Fruit fly (Drosophila melanogaster) ovary, adult (tissue): ENCODE data around the gene sgll.

Experiments
- CG17801 ChIP-seq: fragments of 200-800 bp; optimal IDR thresholded peaks from 2 replicates; lab custom pipeline; 2019; ENCODE audit warnings: missing biosample characterization, mild to moderate bottlenecking, missing genetic modification characterization, moderate library complexity; ENCODE audit not compliant: partially characterized antibody

The sgll gene

DNA sequence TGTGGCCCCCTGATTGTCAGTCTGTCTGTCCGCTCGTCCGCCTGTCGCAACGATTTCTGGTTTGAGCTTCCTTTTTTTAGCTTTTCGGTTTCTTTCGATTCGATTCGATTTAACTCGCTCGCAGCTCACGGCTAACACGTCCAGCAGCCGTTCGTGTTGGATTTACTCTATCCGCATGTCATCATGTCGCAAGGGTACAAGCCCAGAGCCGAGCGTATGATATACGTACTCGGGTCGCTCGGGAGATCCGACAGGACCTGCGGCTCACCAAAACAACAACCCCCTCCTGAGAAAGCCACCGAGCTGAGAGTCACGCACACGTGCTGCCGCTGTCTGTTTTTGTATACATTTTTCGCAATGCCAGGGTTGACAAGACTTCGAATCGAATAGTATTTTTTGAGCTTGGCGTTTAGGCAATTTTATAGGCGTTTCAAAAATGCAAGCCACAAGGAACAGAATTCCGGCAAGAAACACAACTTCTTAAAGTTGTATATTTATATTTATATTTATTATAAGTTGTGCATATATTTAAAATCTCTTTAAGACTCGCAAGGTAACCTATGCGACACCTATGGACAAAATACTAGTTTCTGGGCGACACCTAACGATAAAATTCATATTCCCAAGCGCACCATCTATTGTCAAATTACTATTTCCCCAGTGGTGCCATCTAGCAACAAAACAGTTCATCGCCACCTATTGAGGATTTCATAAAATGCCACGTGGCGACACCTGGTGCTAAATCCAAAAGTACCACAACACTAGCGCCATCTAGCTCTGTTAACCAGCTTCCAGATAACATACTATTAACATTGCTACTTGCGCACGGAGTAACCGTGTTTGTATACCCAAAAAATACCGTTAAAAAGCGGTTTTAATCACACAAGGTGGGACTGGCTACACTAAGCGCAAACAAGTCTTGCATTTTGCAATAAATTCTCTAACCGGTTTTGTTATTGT, at the start of gene sgll, which contains the start of gene CG2993:
sgll (plus strand) TSS at position 871 of the 960 bp plus-strand sequence.
CG2993 (minus strand) TSS at position 353 of the 960 bp plus-strand sequence.
- TF ChIP-seq CG17801 (GFP tag; lab: Kevin White, UChicago): peak; percentile 29

DNA sequence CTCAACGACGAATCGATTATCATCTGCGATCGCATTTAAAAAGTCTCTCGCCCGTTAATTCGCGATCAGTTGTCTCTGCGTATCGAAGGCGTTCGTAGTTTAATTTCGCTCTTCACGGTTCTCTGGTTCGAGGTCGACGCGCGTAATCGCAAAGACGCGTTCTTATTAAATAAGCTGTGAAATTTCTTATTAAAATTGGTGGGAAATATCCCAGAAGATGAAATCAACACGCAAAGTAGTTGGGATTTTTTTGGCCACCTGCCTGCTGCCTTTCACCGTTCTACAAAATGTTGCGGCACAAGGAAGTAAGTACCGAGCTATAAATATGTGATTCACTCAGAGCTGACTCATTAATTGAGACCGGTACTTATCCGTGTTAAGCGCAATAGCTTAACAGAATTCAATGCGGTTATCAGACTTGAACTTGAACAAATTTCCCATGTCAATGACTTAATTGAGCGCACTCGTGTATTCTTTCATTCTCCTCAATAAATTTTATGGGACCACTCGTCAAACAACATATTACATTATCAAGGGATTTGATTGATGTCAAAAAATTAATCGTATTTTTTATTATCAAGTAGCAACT, 49.3 kb upstream of the sgll start:
- TF ChIP-seq CG17801 (GFP tag; lab: Kevin White, UChicago): no peak

DNA sequence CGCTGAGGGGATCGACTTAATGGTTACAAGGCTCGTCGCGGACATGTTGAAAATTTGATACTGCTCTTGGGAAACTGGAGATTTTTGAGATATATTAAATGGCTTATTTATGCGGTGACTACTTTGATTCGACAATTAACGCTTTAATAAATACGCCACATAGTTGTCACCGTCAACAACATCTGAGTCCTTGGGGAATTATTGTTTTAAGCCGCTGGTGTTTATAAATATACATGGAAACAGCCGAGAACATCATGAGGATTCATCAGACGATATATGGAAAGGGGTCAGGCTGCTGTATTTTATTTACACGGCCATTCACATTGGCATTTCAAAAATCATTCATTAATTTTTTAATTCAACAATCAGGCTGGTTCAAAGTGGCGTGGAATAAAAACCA, 38.7 kb upstream of the sgll start, which contains the start of gene CG11286:
CG11286 (minus strand) TSS at position 101 of the 400 bp plus-strand sequence.
- TF ChIP-seq CG17801 (GFP tag; lab: Kevin White, UChicago): no peak

DNA sequence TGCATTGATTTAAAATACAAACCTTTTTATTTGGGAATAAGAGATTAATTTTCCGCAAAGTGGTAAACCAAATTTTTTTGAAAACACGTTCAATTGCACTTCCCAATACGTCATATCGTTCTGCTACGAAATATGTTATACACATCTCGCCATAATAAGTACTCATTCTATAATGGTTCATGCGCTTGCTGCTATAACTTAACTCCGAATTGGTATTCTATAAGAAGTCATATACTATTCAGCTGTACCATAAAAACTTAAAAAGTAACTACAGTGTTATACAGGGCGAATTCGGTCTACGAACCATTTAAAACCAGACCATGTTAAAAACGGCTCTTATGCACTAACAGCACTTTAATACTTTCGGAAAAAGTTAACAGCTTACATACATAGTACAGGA, 30.7 kb upstream of the sgll start:
- no peak for TF ChIP-seq CG17801 (GFP tag; lab: Kevin White, UChicago)

DNA sequence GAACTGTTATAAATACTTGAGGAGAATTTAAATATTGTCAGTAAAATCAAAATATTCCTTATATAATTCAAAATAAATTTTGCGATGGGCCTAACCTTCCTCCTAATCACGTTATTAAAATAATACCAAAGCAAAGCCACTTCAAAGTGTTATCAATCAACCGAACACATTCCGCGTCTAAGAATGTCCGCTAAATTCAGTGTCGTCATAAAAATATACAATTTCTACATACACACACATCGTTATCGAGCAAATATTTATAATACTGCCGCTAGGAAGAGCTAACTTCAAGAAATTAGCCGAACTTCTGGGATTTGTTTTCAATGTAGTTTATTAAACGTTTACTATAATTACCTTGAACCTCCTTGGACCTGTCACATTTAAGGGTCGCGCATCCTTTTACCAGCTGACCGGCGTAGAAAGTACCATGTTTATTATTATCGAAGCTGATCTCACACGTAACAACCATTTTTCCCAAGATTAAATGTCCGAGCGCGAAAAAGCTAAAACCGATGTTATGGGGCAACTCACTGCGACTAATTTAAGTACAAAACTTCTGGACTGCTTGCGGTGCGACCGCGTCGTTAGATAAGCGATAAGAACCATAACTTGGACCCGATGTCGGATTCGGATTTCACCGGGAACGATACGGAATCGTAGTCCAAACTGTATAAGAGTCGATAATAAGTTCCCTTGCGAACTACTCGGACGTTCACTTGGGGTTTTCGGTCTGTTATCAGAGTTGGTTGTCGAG, 27.2 kb upstream of the sgll start, which contains the start of gene CG18747:
CG18747 (minus strand) TSS at position 514 of the 754 bp plus-strand sequence.
- TF ChIP-seq CG17801 (GFP tag; lab: Kevin White, UChicago): no peak

DNA sequence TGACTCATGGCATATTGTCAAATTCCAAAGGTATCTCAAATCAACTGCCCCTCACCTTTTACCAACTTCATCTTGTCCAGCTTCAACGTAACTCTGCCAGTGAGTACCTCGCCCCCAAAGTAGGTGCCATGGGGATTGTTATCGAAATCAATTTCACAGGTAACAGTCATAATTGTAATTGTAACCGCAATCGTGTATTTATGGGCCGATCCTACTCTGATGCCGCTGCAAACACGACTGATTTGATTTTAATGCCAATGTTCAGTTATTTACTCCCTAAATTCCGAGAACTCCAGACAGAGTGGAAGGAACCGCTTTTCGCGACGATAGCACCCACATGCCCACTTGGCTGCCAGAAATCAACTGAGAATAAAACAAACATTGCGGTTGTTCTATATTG, 24.5 kb upstream of the sgll start, which contains the start of gene CG18745:
CG18745 (minus strand) TSS at position 336 of the 400 bp plus-strand sequence.
- no peak for TF ChIP-seq CG17801 (GFP tag; lab: Kevin White, UChicago)

DNA sequence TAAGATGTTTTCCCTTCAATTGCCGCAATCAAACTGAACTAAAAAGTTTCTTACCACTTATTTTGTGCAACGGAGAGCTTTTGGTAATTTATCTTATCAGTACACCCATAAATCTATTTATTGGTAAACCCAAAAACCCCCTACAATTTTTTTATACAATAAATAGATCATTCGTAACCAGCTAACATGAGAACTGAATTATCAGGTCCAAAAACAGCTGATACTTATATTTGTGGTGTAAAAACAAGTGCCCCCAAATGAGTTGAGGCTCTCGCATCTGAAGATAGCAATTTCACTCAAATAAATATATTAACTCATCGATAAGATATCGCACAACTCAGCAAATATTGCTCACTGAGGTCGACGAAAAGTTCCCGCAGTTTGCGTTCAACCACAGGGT, 22.4 kb upstream of the sgll start, which contains the start of gene CG18748:
CG18748 (minus strand) TSS at position 25 of the 400 bp plus-strand sequence.
- TF ChIP-seq CG17801 (GFP tag; lab: Kevin White, UChicago): no peak

DNA sequence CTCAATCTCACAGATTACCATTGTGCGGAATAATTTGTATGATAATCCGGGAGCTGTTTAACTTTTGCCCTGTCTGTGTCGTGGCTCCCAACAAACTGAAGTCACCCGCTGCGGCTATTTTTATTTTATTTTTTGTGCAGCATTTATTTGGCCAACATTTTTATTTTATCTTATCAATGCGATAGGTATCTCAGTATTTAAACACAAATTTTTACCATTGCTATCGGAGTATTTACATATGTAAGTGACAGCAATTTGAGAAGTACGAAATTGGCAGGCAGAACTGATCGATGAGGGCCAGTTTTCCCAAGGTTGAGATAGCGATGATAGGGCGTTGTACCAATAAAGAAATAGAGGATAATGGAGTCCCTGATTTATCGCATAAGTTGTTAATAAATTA, 20.2 kb upstream of the sgll start, which contains the start of gene CG18746:
CG18746 (minus strand) TSS at position 101 of the 400 bp plus-strand sequence.
- no peak for TF ChIP-seq CG17801 (GFP tag; lab: Kevin White, UChicago)

DNA sequence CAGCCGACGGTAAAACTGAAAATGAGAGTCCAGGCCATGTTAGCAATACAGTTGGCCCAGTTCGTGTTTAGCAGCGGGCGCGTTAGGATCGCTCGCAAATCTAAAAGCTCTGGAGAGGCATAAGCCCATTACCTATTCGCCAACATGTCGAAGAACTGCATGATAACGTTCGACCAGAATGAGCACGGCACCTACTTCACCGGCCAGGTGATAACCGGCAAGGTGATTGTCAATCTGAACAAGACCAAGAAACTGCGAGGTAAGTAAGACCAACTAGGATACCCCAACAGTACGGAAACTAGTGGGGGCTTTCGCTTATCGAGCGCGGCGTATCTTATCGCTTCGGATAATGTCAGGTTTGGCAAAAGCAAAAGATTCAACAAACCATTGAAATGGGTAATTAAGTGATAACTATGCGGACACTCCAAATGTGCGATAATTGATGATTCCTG, 19.7 kb upstream of the sgll start, which contains the start of gene CG10086:
CG10086 (plus strand) TSS at position 51 of the 452 bp plus-strand sequence.
- no peak for TF ChIP-seq CG17801 (GFP tag; lab: Kevin White, UChicago)

DNA sequence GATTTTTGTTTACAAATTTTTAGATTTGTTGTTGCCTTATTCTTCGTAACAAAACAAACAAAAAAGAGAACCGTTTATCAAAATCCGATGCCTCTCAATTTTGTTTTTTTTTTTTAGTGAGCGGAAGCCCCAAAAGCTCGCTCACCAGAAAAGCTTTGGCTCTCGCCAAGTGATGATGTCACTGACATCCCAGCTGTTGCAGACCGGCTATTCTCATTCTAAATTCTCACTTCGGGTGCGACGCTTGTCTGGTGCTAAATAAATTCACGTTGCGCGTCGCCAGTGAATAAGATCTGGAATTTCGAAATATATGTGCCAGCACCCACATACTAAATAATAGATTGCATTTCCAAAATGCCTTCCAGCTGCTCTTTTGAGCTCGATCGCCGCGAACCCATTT, 16.5 kb upstream of the sgll start, which contains the start of gene CG2641:
CG2641 (plus strand) TSS at position 215 of the 400 bp plus-strand sequence.
- TF ChIP-seq CG17801 (GFP tag; lab: Kevin White, UChicago): peak; percentile 87

DNA sequence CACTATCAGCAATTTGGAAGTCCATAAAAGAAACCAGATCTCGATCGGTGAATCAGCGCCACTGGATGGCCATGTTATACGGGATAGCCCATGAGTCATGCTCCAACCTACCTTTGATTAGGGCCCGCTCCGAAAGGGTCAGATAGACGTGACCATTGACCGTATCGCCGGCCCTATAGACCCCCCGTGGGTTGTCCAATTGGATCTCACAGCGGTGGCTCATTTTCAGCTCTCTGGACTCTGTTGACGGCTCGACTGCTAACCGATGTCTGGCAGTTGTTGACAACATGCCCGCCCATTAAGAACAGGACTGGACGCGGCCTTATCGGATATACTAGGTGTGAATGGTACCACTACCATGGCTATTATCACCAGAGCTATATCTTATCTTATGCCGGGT, 11.8 kb upstream of the sgll start, which contains the start of gene CG18744:
CG18744 (minus strand) TSS at position 247 of the 400 bp plus-strand sequence.
- no peak for TF ChIP-seq CG17801 (GFP tag; lab: Kevin White, UChicago)

DNA sequence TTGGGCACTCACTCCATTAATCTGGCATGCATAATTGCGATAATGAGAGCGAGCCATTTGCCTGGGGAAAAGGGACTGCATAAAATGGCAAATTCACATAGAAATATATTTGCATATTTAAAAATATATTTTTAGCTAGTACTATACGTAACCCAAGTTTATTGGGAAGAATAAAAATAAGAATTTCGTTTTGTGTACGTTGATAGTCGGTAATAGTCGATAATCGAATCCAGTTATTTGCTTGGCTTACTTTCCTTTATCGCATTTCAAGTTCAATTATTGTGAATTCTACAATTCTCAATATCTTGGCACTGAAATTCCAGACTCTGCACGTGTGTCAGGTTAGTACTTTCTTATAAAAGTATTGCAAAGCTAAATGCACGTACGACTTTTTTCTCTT, 7.6 kb upstream of the sgll start, which contains the start of gene CG3014:
CG3014 (minus strand) TSS at position 101 of the 400 bp plus-strand sequence.
- TF ChIP-seq CG17801 (GFP tag; lab: Kevin White, UChicago): no peak

DNA sequence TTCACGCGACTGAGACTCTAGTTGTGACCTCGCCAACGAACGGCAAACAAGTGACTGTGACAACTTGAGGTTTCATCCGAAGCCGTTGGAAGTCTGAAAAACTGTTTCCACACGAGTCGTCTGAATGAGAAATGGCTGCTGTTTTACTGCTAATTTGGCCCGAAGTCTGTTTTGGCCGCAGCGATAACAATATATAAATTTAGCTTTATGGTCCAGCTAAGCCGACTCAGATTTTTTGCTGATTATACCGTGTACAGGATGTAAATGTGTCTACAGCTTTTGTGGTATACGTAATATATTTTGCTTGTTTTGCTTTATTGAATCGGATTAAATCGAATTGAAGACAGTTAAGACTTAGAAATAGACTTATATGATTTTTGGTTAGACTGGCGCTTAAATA, 6.0 kb upstream of the sgll start, which contains the start of gene CG18268:
CG18268 (minus strand) TSS at position 101 of the 400 bp plus-strand sequence.
- no peak for TF ChIP-seq CG17801 (GFP tag; lab: Kevin White, UChicago)

DNA sequence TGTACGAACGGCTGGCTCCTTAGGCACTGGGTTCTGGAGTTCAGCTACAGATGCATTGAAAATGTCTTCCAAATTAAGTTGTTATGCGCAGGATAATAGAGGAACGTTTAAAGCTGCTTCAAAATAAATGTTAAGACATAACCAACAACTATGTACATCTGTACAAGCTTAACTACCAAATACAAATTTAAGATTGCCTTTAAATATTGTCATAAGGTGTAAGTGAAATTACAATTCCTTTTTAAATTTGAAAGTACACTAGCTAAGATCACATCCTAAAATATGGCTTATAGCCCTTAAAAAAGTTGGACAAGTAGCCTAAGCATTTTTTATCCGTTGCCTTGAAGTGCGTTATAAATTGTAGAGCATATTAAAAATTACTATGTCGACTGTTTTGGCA, 1.2 kb downstream of the sgll start, which contains the start of gene CG31473:
CG31473 (plus strand) TSS at position 301 of the 400 bp plus-strand sequence.
- no peak for TF ChIP-seq CG17801 (GFP tag; lab: Kevin White, UChicago)
